Fruit fly (Drosophila melanogaster) whole organism, larva: ENCODE measurements around the gene CG34288.

Source experiments
- noc ChIP-seq: fragments of 200-800 bp; sonication (Bioruptor generic); optimal IDR thresholded peaks from 3 replicates; lab custom pipeline; 2019; ENCODE audit warnings: missing biosample characterization, mild to moderate bottlenecking, missing genetic modification characterization, moderate library complexity

Gene CG34288

dm6 chr3R:22461673-22462585 lies 14.9 kb upstream of the CG34288 start, which contains the start of the genes Rpn7 and AP-2mu:
Gene Rpn7, minus strand, starts transcription at chr3R:22462054.
Gene AP-2mu, plus strand, starts transcription at chr3R:22462455.
- TF ChIP-seq noc (tag; lab: Kevin White, UChicago): no peak

- TF ChIP-seq noc (tag; lab: Kevin White, UChicago): no peak
Observed at dm6 chr3R:22456007-22456406, 8.9 kb upstream of the CG34288 start.

dm6 chr3R:22455335-22455985 lies 8.4 kb upstream of the CG34288 start:
- TF ChIP-seq noc (tag; lab: Kevin White, UChicago): peak; percentile 24

dm6 chr3R:22454397-22455334 lies 7.6 kb upstream of the CG34288 start:
- TF ChIP-seq noc (tag; lab: Kevin White, UChicago): no peak

dm6 chr3R:22449871-22450424 lies 2.9 kb upstream of the CG34288 start:
- no peak for TF ChIP-seq noc (tag; lab: Kevin White, UChicago)

- peak; percentile 28 for TF ChIP-seq noc (tag; lab: Kevin White, UChicago)
Observed at dm6 chr3R:22447874-22448254, 801 bp upstream of the CG34288 start, which contains the start of gene CG34376. Gene CG34376, plus strand, starts transcription at chr3R:22448099.

- no peak for TF ChIP-seq noc (tag; lab: Kevin White, UChicago)
Observed at dm6 chr3R:22446493-22446892, 570 bp downstream of the CG34288 start, which contains the start of gene CG12499. Gene CG12499, minus strand, starts transcription at chr3R:22446587.

- no peak for TF ChIP-seq noc (tag; lab: Kevin White, UChicago)
Observed at dm6 chr3R:22438301-22438700, 8.8 kb downstream of the CG34288 start.

dm6 chr3R:22436050-22436449 lies 11.0 kb downstream of the CG34288 start, which contains the start of gene CG13847:
Gene CG13847, minus strand, starts transcription at chr3R:22436150.
- no peak for TF ChIP-seq noc (tag; lab: Kevin White, UChicago)

dm6 chr3R:22432200-22432804 lies 14.8 kb downstream of the CG34288 start:
- no peak for TF ChIP-seq noc (tag; lab: Kevin White, UChicago)

dm6 chr3R:22424602-22425190 lies 22.4 kb downstream of the CG34288 start, which contains the start of gene pinta:
Gene pinta, minus strand, starts transcription at chr3R:22424929.
- no peak for TF ChIP-seq noc (tag; lab: Kevin White, UChicago)

dm6 chr3R:22423996-22424395 lies 23.1 kb downstream of the CG34288 start:
- no peak for TF ChIP-seq noc (tag; lab: Kevin White, UChicago)

dm6 chr3R:22421618-22422017 lies 25.4 kb downstream of the CG34288 start:
- peak; percentile 78 for TF ChIP-seq noc (tag; lab: Kevin White, UChicago)

dm6 chr3R:22420911-22421310 lies 26.2 kb downstream of the CG34288 start, which contains the start of the genes Nop56 and mats:
Gene Nop56, minus strand, starts transcription at chr3R:22421068.
Gene mats, plus strand, starts transcription at chr3R:22421161.
- TF ChIP-seq noc (tag; lab: Kevin White, UChicago): peak; percentile 9
